Fruit fly (Drosophila melanogaster) whole organism: ENCODE data around the gene Ugt36A1.

Experiments used
- CG8478 ChIP-seq: fragments of >200 bp; optimal IDR thresholded peaks from 2 replicates; lab custom pipeline; 2018; ENCODE audit warnings: inconsistent platforms
- Dll ChIP-seq: fragments of >200 bp; optimal IDR thresholded peaks from 2 replicates; lab custom pipeline; 2017
- EcR ChIP-seq, 2 experiments: fragments of >200 bp; optimal IDR thresholded peaks; 2 replicates each; lab custom pipeline; 2017; ENCODE audit warnings: missing biosample characterization in 2 of 2, missing genetic modification characterization in 2 of 2, missing genetic modification reagents in 2 of 2
- pan ChIP-seq: fragments of >200 bp; optimal IDR thresholded peaks from 2 replicates; lab custom pipeline; 2017
- psq ChIP-seq: fragments of >200 bp; optimal IDR thresholded peaks from 2 replicates; lab custom pipeline; 2017
- usp ChIP-seq: fragments of >200 bp; optimal IDR thresholded peaks from 2 replicates; lab custom pipeline; 2017; ENCODE audit warnings: missing biosample characterization, missing genetic modification characterization, mixed read lengths

DNA sequence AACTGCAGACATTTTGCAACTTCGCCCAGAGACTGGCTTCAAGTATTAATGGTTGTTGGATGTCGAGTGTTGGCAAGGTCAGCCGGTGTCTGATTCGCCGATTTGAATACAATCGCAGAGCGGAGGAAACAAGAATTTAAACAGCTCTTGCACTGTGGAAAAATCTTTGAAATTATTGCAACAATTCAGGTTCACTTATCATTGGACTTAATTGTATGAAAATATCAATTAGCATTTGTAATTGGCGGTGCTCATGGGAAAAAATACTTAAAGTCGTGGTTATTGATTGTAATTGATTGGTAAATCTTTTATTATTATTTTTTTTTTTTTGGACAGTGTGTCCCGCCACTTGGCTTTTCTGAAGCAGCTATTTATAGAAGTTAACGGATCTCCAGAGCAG lies 10.6 kb downstream of the Ugt36A1 start:
- no peak for TF ChIP-seq Dll (lab: Kevin White, UChicago)
- no peak for TF ChIP-seq CG8478 (lab: Kevin White, UChicago)
- TF ChIP-seq psq: no peak
- no peak for TF ChIP-seq pan (lab: Kevin White, UChicago)
- no peak for TF ChIP-seq EcR (GFP tag; optimal IDR thresholded peaks at IDR 0.05; lab: Kevin White, UChicago)
- TF ChIP-seq usp (GFP tag; lab: Kevin White, UChicago): no peak
